Fruit fly (Drosophila melanogaster) S2 (cell line): Measurements from ENCODE around the gene Amacr.

Source experiments
- CG8478 ChIP-seq: fragments of >200 bp; optimal IDR thresholded peaks from 2 replicates; lab custom pipeline; 2018
- CTCF ChIP-seq, 2 experiments: fragments of >200 bp; optimal IDR thresholded peaks; 2 replicates each; lab custom pipeline; 2018

Gene Amacr

dm6 chr2L:20705869-20706368 lies 46.2 kb downstream of the Amacr start:
- TF ChIP-seq CTCF (optimal IDR thresholded peaks at IDR 0.05; lab: Kevin White, UChicago) = no peak

dm6 chr2L:20704511-20705266 lies 47.5 kb downstream of the Amacr start:
- TF ChIP-seq CTCF (optimal IDR thresholded peaks at IDR 0.05; lab: Kevin White, UChicago) (no peak), CG8478 (lab: Kevin White, UChicago) (no peak)
